Fruit fly (Drosophila melanogaster) whole organism, embryonic: ENCODE data around the gene CG17127.

ENCODE experiments used
- ATbp ChIP-seq: fragments of 200-800 bp; sonication (Bioruptor generic); optimal IDR thresholded peaks from 2 replicates; lab custom pipeline; 2017; ENCODE audit warnings: missing biosample characterization, mild to moderate bottlenecking, missing genetic modification characterization, missing genetic modification reagents
- Bgb ChIP-seq: fragments of 200-800 bp; sonication (Bioruptor generic); IDR thresholded peaks from 2 replicates; pipeline ENCODE4 v1.3.6; 2022; ENCODE audit warnings: missing biosample characterization, missing genetic modification characterization; ENCODE audit not compliant: partially characterized antibody
- BtbVII ChIP-seq: fragments of 200-800 bp; sonication (Bioruptor generic); optimal IDR thresholded peaks from 3 replicates; lab custom pipeline; 2017; ENCODE audit warnings: missing biosample characterization, mild to moderate bottlenecking, missing genetic modification characterization
- C15 ChIP-seq: fragments of 200-800 bp; sonication (Bioruptor generic); IDR thresholded peaks from 3 replicates; pipeline ENCODE4 v1.3.6; 2022; ENCODE audit warnings: missing biosample characterization, missing genetic modification characterization
- CG10147 ChIP-seq: fragments of 200-800 bp; sonication (Bioruptor generic); optimal IDR thresholded peaks from 2 replicates; lab custom pipeline; 2019; ENCODE audit warnings: missing biosample characterization, mild to moderate bottlenecking, missing genetic modification characterization, moderate library complexity
- CG10431 ChIP-seq: fragments of 200-800 bp; sonication (Bioruptor generic); optimal IDR thresholded peaks from 3 replicates; lab custom pipeline; 2018; ENCODE audit warnings: missing biosample characterization, mild to moderate bottlenecking, missing genetic modification characterization
- CG10979 ChIP-seq: fragments of 200-800 bp; sonication (Bioruptor generic); optimal IDR thresholded peaks from 2 replicates; lab custom pipeline; 2018; ENCODE audit warnings: missing biosample characterization, mild to moderate bottlenecking, missing genetic modification characterization, moderate library complexity
- CG11723 ChIP-seq: fragments of 200-800 bp; sonication (Bioruptor generic); optimal IDR thresholded peaks from 2 replicates; lab custom pipeline; 2017; ENCODE audit warnings: missing biosample characterization, mild to moderate bottlenecking, missing genetic modification characterization
- CG12236 ChIP-seq: fragments of 200-800 bp; sonication (Bioruptor generic); optimal IDR thresholded peaks from 2 replicates; lab custom pipeline; 2016; ENCODE audit warnings: missing biosample characterization, missing genetic modification characterization
- CG13424 ChIP-seq: fragments of 200-800 bp; sonication (Bioruptor generic); optimal IDR thresholded peaks from 2 replicates; lab custom pipeline; 2019; ENCODE audit warnings: missing biosample characterization, mild to moderate bottlenecking, missing genetic modification characterization, moderate library complexity
- CG17568 ChIP-seq: fragments of 200-800 bp; sonication (Bioruptor generic); optimal IDR thresholded peaks from 2 replicates; lab custom pipeline; 2018; ENCODE audit warnings: missing biosample characterization, mild to moderate bottlenecking, missing genetic modification characterization, moderate library complexity
- CG18262 ChIP-seq: fragments of 200-800 bp; optimal IDR thresholded peaks from 3 replicates; lab custom pipeline; 2019; ENCODE audit warnings: missing biosample characterization, mild to moderate bottlenecking, missing genetic modification characterization, moderate library complexity
- CG1832 ChIP-seq: fragments of 200-800 bp; sonication (Bioruptor generic); optimal IDR thresholded peaks from 2 replicates; lab custom pipeline; 2017; ENCODE audit warnings: missing biosample characterization, mild to moderate bottlenecking, missing genetic modification characterization, inconsistent platforms
- CG2678 ChIP-seq: fragments of 200-800 bp; sonication (Bioruptor generic); optimal IDR thresholded peaks from 3 replicates; lab custom pipeline; 2019; ENCODE audit warnings: missing biosample characterization, mild to moderate bottlenecking, missing genetic modification characterization, moderate library complexity
- CG2889 ChIP-seq: fragments of 200-800 bp; sonication (Bioruptor generic); IDR thresholded peaks from 3 replicates; pipeline ENCODE4 v1.3.6; 2022; ENCODE audit warnings: missing biosample characterization, missing genetic modification characterization
- CG3065 ChIP-seq: fragments of 200-800 bp; sonication (Bioruptor generic); optimal IDR thresholded peaks from 2 replicates; lab custom pipeline; 2016; ENCODE audit warnings: missing biosample characterization, missing genetic modification characterization
- CG32772 ChIP-seq: fragments of 200-800 bp; sonication (Bioruptor generic); IDR thresholded peaks from 2 replicates; pipeline ENCODE4 v1.3.6; 2022; ENCODE audit warnings: missing biosample characterization, missing genetic modification characterization
- CG3407 ChIP-seq: fragments of 200-800 bp; sonication (Bioruptor generic); optimal IDR thresholded peaks from 2 replicates; lab custom pipeline; 2018; ENCODE audit warnings: missing biosample characterization, mild to moderate bottlenecking, missing genetic modification characterization
- CG4617 ChIP-seq: fragments of 200-800 bp; sonication (Bioruptor generic); optimal IDR thresholded peaks from 3 replicates; lab custom pipeline; 2016; ENCODE audit warnings: missing biosample characterization, missing genetic modification characterization, borderline replicate concordance
- CG6683 ChIP-seq: fragments of 200-800 bp; sonication (Bioruptor generic); optimal IDR thresholded peaks from 2 replicates; lab custom pipeline; 2017; ENCODE audit warnings: missing biosample characterization, mild to moderate bottlenecking, missing genetic modification characterization, missing genetic modification reagents
- CHES-1-like ChIP-seq: fragments of 200-800 bp; sonication (Bioruptor generic); optimal IDR thresholded peaks from 2 replicates; lab custom pipeline; 2016; ENCODE audit warnings: missing biosample characterization, missing genetic modification characterization
- Deaf1 ChIP-seq: fragments of 200-800 bp; optimal IDR thresholded peaks from 3 replicates; lab custom pipeline; 2019; ENCODE audit warnings: missing biosample characterization, mild to moderate bottlenecking, missing genetic modification characterization, moderate library complexity
- Ets65A ChIP-seq: fragments of 200-800 bp; sonication (Bioruptor generic); peaks from one replicate; lab custom pipeline; 2016; ENCODE audit warnings: missing biosample characterization, missing genetic modification characterization
- Fer3 ChIP-seq: fragments of 200-800 bp; sonication (Bioruptor generic); optimal IDR thresholded peaks from 2 replicates; lab custom pipeline; 2018; ENCODE audit warnings: missing biosample characterization, mild to moderate bottlenecking, missing genetic modification characterization, moderate library complexity
- Hr3 ChIP-seq: fragments of 200-800 bp; sonication (Bioruptor generic); optimal IDR thresholded peaks from 3 replicates; lab custom pipeline; 2016; ENCODE audit warnings: missing biosample characterization, missing genetic modification characterization
- MESR4 ChIP-seq: fragments of 200-800 bp; sonication (Bioruptor generic); optimal IDR thresholded peaks from 2 replicates; lab custom pipeline; 2018; ENCODE audit warnings: missing biosample characterization, mild to moderate bottlenecking, missing genetic modification characterization, moderate library complexity
- NK7.1 ChIP-seq: fragments of 200-800 bp; sonication (Bioruptor generic); optimal IDR thresholded peaks from 3 replicates; lab custom pipeline; 2016; ENCODE audit warnings: missing biosample characterization, missing genetic modification characterization
- Oaz ChIP-seq: fragments of 200-800 bp; sonication (Bioruptor generic); IDR thresholded peaks from 2 replicates; pipeline ENCODE4 v1.3.6; 2022; ENCODE audit warnings: missing biosample characterization, missing genetic modification characterization
- Opbp ChIP-seq: fragments of 200-800 bp; sonication (Bioruptor generic); IDR thresholded peaks from 3 replicates; pipeline ENCODE4 v1.3.6; 2022; ENCODE audit warnings: missing biosample characterization, missing genetic modification characterization; ENCODE audit not compliant: partially characterized antibody
- Rx ChIP-seq: fragments of 200-800 bp; sonication (Bioruptor generic); IDR thresholded peaks from 2 replicates; pipeline ENCODE4 v1.3.6; 2022; ENCODE audit warnings: missing biosample characterization, missing genetic modification characterization
- Ssrp ChIP-seq: fragments of 200-800 bp; sonication (Bioruptor generic); optimal IDR thresholded peaks from 2 replicates; lab custom pipeline; 2018; ENCODE audit warnings: missing biosample characterization, mild to moderate bottlenecking, missing genetic modification characterization, moderate library complexity
- Vsx1 ChIP-seq: fragments of 200-800 bp; sonication (Bioruptor generic); optimal IDR thresholded peaks from 2 replicates; lab custom pipeline; 2017; ENCODE audit warnings: missing biosample characterization, mild to moderate bottlenecking, missing genetic modification characterization, missing genetic modification reagents
- br ChIP-seq: fragments of >200 bp; optimal IDR thresholded peaks from 2 replicates; lab custom pipeline; 2017
- chif ChIP-seq, 2 experiments: fragments of 200-800 bp; sonication (Bioruptor generic); optimal IDR thresholded peaks; 3 replicates each; lab custom pipeline; 2016; ENCODE audit warnings: missing biosample characterization in 2 of 2, missing genetic modification characterization in 2 of 2
- chinmo ChIP-seq: fragments of 200-800 bp; sonication (Bioruptor generic); IDR thresholded peaks from 4 replicates; pipeline ENCODE4 v1.3.6; 2022; ENCODE audit warnings: missing biosample characterization, missing genetic modification characterization; ENCODE audit not compliant: partially characterized antibody
- corto ChIP-seq: fragments of 200-800 bp; sonication (Bioruptor generic); optimal IDR thresholded peaks from 2 replicates; lab custom pipeline; 2016; ENCODE audit warnings: missing biosample characterization, mild to moderate bottlenecking, missing genetic modification characterization, moderate library complexity
- exex ChIP-seq: fragments of 200-800 bp; sonication (Bioruptor generic); optimal IDR thresholded peaks from 4 replicates; lab custom pipeline; 2018; ENCODE audit warnings: missing biosample characterization, mild to moderate bottlenecking, missing genetic modification characterization, moderate library complexity
- gcm ChIP-seq: fragments of 200-800 bp; sonication (Bioruptor generic); optimal IDR thresholded peaks from 2 replicates; lab custom pipeline; 2019; ENCODE audit warnings: missing biosample characterization, mild to moderate bottlenecking, missing genetic modification characterization, moderate library complexity
- hkb ChIP-seq, 2 experiments: fragments of 200-800 bp in 1 of 2; fragments of >200 bp in 1 of 2; sonication (Bioruptor generic) in 1 of 2; IDR thresholded peaks in 1 of 2; optimal IDR thresholded peaks in 1 of 2; 2 replicates each; pipeline versions ENCODE4 v1.3.6 to Lab custom; 2017 to 2022; ENCODE audit warnings: missing biosample characterization in 1 of 2, missing genetic modification characterization in 1 of 2
- jumu ChIP-seq: fragments of 200-800 bp; sonication (Bioruptor generic); optimal IDR thresholded peaks from 3 replicates; lab custom pipeline; 2016; ENCODE audit warnings: missing biosample characterization, missing genetic modification characterization
- mld ChIP-seq: fragments of 200-800 bp; sonication (Bioruptor generic); IDR thresholded peaks from 3 replicates; pipeline ENCODE4 v1.3.6; 2022; ENCODE audit warnings: missing biosample characterization, missing genetic modification characterization; ENCODE audit not compliant: partially characterized antibody
- nom ChIP-seq: fragments of 200-800 bp; sonication (Bioruptor generic); optimal IDR thresholded peaks from 2 replicates; lab custom pipeline; 2017; ENCODE audit warnings: missing biosample characterization, missing genetic modification characterization, mild to moderate bottlenecking, moderate library complexity, missing genetic modification reagents
- pb ChIP-seq: fragments of 200-800 bp; sonication (Bioruptor generic); optimal IDR thresholded peaks from 3 replicates; lab custom pipeline; 2016; ENCODE audit warnings: missing biosample characterization, missing genetic modification characterization
- phol ChIP-seq: fragments of 200-800 bp; sonication (Bioruptor generic); optimal IDR thresholded peaks from 3 replicates; lab custom pipeline; 2018; ENCODE audit warnings: missing biosample characterization, mild to moderate bottlenecking, missing genetic modification characterization, moderate library complexity
- prd ChIP-seq, 3 experiments: fragments of >200 bp in 2 of 3; fragments of 200-800 bp in 1 of 3; sonication (Bioruptor generic) in 1 of 3; optimal IDR thresholded peaks in 2 of 3; IDR thresholded peaks in 1 of 3; 2 replicates in 2 of 3; 3 replicates in 1 of 3; pipeline versions ENCODE4 v1.3.6 to Lab custom; 2017 to 2022; ENCODE audit warnings: missing biosample characterization in 1 of 3, missing genetic modification characterization in 1 of 3
- ro ChIP-seq: fragments of 200-800 bp; sonication (Bioruptor generic); IDR thresholded peaks from 2 replicates; pipeline ENCODE4 v1.3.6; 2022; ENCODE audit warnings: missing biosample characterization, missing genetic modification characterization
- seq ChIP-seq: fragments of 200-800 bp; sonication (Bioruptor generic); IDR thresholded peaks from 2 replicates; pipeline ENCODE4 v1.3.6; 2022; ENCODE audit warnings: missing biosample characterization, missing genetic modification characterization
- sug ChIP-seq: fragments of 200-800 bp; optimal IDR thresholded peaks from 2 replicates; lab custom pipeline; 2019; ENCODE audit warnings: missing biosample characterization, mild to moderate bottlenecking, missing genetic modification characterization, moderate library complexity
- trem ChIP-seq: fragments of 200-800 bp; optimal IDR thresholded peaks from 3 replicates; lab custom pipeline; 2019; ENCODE audit warnings: missing biosample characterization, mild to moderate bottlenecking, missing genetic modification characterization, moderate library complexity
- z ChIP-seq: fragments of 200-800 bp; sonication (Bioruptor generic); IDR thresholded peaks from 3 replicates; pipeline ENCODE4 v1.3.6; 2022; ENCODE audit warnings: missing biosample characterization, missing genetic modification characterization

CG17127 gene

DNA sequence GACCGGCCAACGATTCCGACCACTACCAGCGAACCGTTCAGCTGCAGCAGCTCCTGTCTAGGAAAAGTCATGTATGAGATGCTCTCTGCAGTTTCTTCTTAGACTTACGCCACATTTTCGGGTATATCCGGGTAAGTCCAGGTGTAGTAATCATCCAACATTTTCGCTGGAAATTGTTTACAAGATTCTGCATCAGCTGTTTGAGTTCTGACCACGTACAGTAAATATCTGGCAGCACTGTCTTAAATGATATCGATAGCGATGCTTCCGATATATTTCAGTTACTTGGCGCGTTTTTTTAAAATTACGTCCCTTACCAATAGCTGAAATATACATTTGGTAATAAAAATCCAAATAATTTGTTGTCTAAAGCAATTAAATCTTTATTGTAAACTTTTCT lies 27.0 kb upstream of the CG17127 start, which contains the start of gene CG6729 (continued):
- TF ChIP-seq CG10979 (tag; lab: Kevin White, UChicago) (no peak), CG4617 (GFP tag; lab: Kevin White, UChicago) (peak; percentile 41), Hr3 (GFP tag; lab: Kevin White, UChicago) (no peak), Ets65A (no peak), CG12236 (GFP tag; lab: Kevin White, UChicago) (no peak), CG3065 (GFP tag; lab: Kevin White, UChicago) (no peak), phol (peak; percentile 51), nom (no peak), z (GFP tag; lab: Robert Waterston, UW) (no peak), MESR4 (GFP tag; lab: Kevin White, UChicago) (peak; percentile 43), CHES-1-like (GFP tag; lab: Kevin White, UChicago) (no peak), hkb (optimal IDR thresholded peaks at IDR 0.05; lab: Kevin White, UChicago) (no peak), hkb (GFP tag; IDR thresholded peaks at IDR 0.05; lab: Robert Waterston, UW) (no peak), Bgb (GFP tag; lab: Robert Waterston, UW) (peak; percentile 76), corto (GFP tag; lab: Kevin White, UChicago) (no peak), CG10147 (GFP tag; lab: Kevin White, UChicago) (no peak), Oaz (GFP tag; lab: Robert Waterston, UW) (no peak), CG2889 (no peak), mld (GFP tag; lab: Robert Waterston, UW) (peak; percentile 45; the same call in 1 of the 3 replicates), trem (tag; lab: Kevin White, UChicago) (peak; percentile 64), CG2678 (tag; lab: Kevin White, UChicago) (no peak), chinmo (GFP tag; lab: Robert Waterston, UW) (no peak), br (lab: Kevin White, UChicago) (no peak), Deaf1 (tag; lab: Kevin White, UChicago) (no peak), sug (no peak), ATbp (GFP tag; lab: Kevin White, UChicago) (no peak), CG13424 (tag; lab: Kevin White, UChicago) (no peak), pb (GFP tag; lab: Kevin White, UChicago) (no peak), CG18262 (tag; lab: Kevin White, UChicago) (no peak), C15 (GFP tag; lab: Robert Waterston, UW) (no peak), Rx (GFP tag; lab: Robert Waterston, UW) (no peak), exex (no peak), BtbVII (no peak), jumu (GFP tag; lab: Kevin White, UChicago) (no peak), CG17568 (no peak), NK7.1 (GFP tag; lab: Kevin White, UChicago) (no peak), Opbp (GFP tag; lab: Robert Waterston, UW) (peak; percentile 74; the same call in 2 of the 3 replicates), CG3407 (GFP tag; lab: Kevin White, UChicago) (no peak), Vsx1 (GFP tag; lab: Kevin White, UChicago) (no peak), Fer3 (tag; lab: Kevin White, UChicago) (no peak), seq (GFP tag; lab: Robert Waterston, UW) (no peak), ro (GFP tag; lab: Robert Waterston, UW) (no peak), chif (GFP tag; optimal IDR thresholded peaks at IDR 0.05; lab: Kevin White, UChicago) (no peak), CG11723 (GFP tag; lab: Kevin White, UChicago) (no peak), gcm (no peak), CG10431 (GFP tag; lab: Kevin White, UChicago) (no peak), CG6683 (GFP tag; lab: Kevin White, UChicago) (no peak), CG1832 (GFP tag; lab: Kevin White, UChicago) (no peak), Ssrp (tag; lab: Kevin White, UChicago) (no peak), prd (optimal IDR thresholded peaks at IDR 0.05; lab: Kevin White, UChicago) (no peak), prd (GFP tag; IDR thresholded peaks at IDR 0.05; lab: Robert Waterston, UW) (no peak), CG32772 (GFP tag; lab: Robert Waterston, UW) (no peak)
